Fruit fly (Drosophila melanogaster): ENCODE measurements around the gene CG4907.
A peak's percentile ranks its signal among the peaks of the same experiment; 100 is the strongest.

The CG4907 gene

dm6 chr3R:22666449-22667283, 43.9 kb downstream of the CG4907 start (continued):
- TF ChIP-seq Dip3 (GFP tag; optimal IDR thresholded peaks at IDR 0.05) = no peak
- peak; percentile 69; the same call in 1 of the 3 replicates for TF ChIP-seq CG6175 (GFP tag; IDR thresholded peaks at IDR 0.05)
- no peak for TF ChIP-seq HLH54F (GFP tag; optimal IDR thresholded peaks at IDR 0.05)
- no peak for TF ChIP-seq schlank (tag; optimal IDR thresholded peaks at IDR 0.05)
- no peak for TF ChIP-seq Hand (GFP tag; optimal IDR thresholded peaks at IDR 0.05)
- TF ChIP-seq BEAF-32 (GFP tag; optimal IDR thresholded peaks at IDR 0.05) = no peak
- no peak for TF ChIP-seq ranshi (GFP tag; IDR thresholded peaks at IDR 0.05)
- TF ChIP-seq rib (GFP tag; IDR thresholded peaks at IDR 0.05) = no peak
- no peak for TF ChIP-seq bab2 (GFP tag; optimal IDR thresholded peaks at IDR 0.05)
- no peak for TF ChIP-seq ewg (GFP tag; optimal IDR thresholded peaks at IDR 0.05)
- peak; percentile 8 for TF ChIP-seq Nf-YB (GFP tag; optimal IDR thresholded peaks at IDR 0.05)
- TF ChIP-seq inv (GFP tag; IDR thresholded peaks at IDR 0.05; ENCODE audit: partially characterized antibody) = no peak
- TF ChIP-seq corto (GFP tag; optimal IDR thresholded peaks at IDR 0.05) = no peak
- no peak for TF ChIP-seq CG14014 (GFP tag; IDR thresholded peaks at IDR 0.05)
- no peak for TF ChIP-seq NfI (GFP tag; optimal IDR thresholded peaks at IDR 0.05)
- peak; percentile 64 for TF ChIP-seq abd-A (tag; optimal IDR thresholded peaks at IDR 0.05)
- no peak for TF ChIP-seq wor (GFP tag; IDR thresholded peaks at IDR 0.05)
- no peak for TF ChIP-seq CG10321 (GFP tag; IDR thresholded peaks at IDR 0.05)
- no peak for TF ChIP-seq maf-S (GFP tag; optimal IDR thresholded peaks at IDR 0.05)
- no peak for TF ChIP-seq CG9817 (tag; optimal IDR thresholded peaks at IDR 0.05)
- no peak for TF ChIP-seq CG3847 (GFP tag; IDR thresholded peaks at IDR 0.05)
- no peak for TF ChIP-seq unpg (GFP tag; optimal IDR thresholded peaks at IDR 0.05)
- TF ChIP-seq Scr (GFP tag; IDR thresholded peaks at IDR 0.05; ENCODE audit: partially characterized antibody) = 0 out of 2 replicates have a peak, but pooled peaks have one; percentile 12
- no peak for TF ChIP-seq CG11560 (tag; IDR thresholded peaks at IDR 0.05)
- no peak for TF ChIP-seq Poxn (GFP tag; IDR thresholded peaks at IDR 0.05)
- no peak for TF ChIP-seq sqz (GFP tag; optimal IDR thresholded peaks at IDR 0.05)
- TF ChIP-seq CG6854 (GFP tag; optimal IDR thresholded peaks at IDR 0.05) = no peak
- TF ChIP-seq vfl (GFP tag; optimal IDR thresholded peaks at IDR 0.05) = no peak
- no peak for TF ChIP-seq psq (GFP tag; optimal IDR thresholded peaks at IDR 0.05)
- TF ChIP-seq CG11093 (GFP tag; IDR thresholded peaks at IDR 0.05) = no peak
- TF ChIP-seq stc (GFP tag; IDR thresholded peaks at IDR 0.05) = no peak
- no peak for TF ChIP-seq p53 (GFP tag; optimal IDR thresholded peaks at IDR 0.05)
- TF ChIP-seq CG12942 (GFP tag; optimal IDR thresholded peaks at IDR 0.05) = no peak
- no peak for TF ChIP-seq CG13894 (tag; optimal IDR thresholded peaks at IDR 0.05)
- no peak for TF ChIP-seq CG15073 (GFP tag; optimal IDR thresholded peaks at IDR 0.05)
- TF ChIP-seq pzg (GFP tag; optimal IDR thresholded peaks at IDR 0.05) = no peak
- TF ChIP-seq insv (GFP tag; optimal IDR thresholded peaks at IDR 0.05) = peak in 1 of 2 experiments; percentile 3
- TF ChIP-seq Asciz (GFP tag; optimal IDR thresholded peaks at IDR 0.05) = no peak
- no peak for TF ChIP-seq btn (GFP tag; optimal IDR thresholded peaks at IDR 0.05)
- no peak for TF ChIP-seq lbe (GFP tag; optimal IDR thresholded peaks at IDR 0.05)
- no peak for TF ChIP-seq HHEX (GFP tag; optimal IDR thresholded peaks at IDR 0.05)
- no peak for TF ChIP-seq CG13296 (GFP tag; optimal IDR thresholded peaks at IDR 0.05)
- peak; percentile 16 for TF ChIP-seq gro (GFP tag; optimal IDR thresholded peaks at IDR 0.05)
- no peak for TF ChIP-seq bcd (GFP tag; optimal IDR thresholded peaks at IDR 0.05)
- TF ChIP-seq CG1602 (GFP tag; optimal IDR thresholded peaks at IDR 0.05) = no peak
- no peak for TF ChIP-seq sna (GFP tag; IDR thresholded peaks at IDR 0.05; ENCODE audit: partially characterized antibody)
- no peak for TF ChIP-seq Nf-YA (GFP tag; IDR thresholded peaks at IDR 0.05)
- TF ChIP-seq CG18011 (GFP tag; optimal IDR thresholded peaks at IDR 0.05) = no peak
- no peak for TF ChIP-seq sim (GFP tag; IDR thresholded peaks at IDR 0.05)
- TF ChIP-seq NC2β (GFP tag; optimal IDR thresholded peaks at IDR 0.05) = no peak

All from whole organism, embryonic.